Worm (Caenorhabditis elegans): ENCODE data around the gene T25B9.3.
A peak's percentile ranks its signal among the peaks of the same experiment; 100 is the strongest.

T25B9.3 gene

DNA sequence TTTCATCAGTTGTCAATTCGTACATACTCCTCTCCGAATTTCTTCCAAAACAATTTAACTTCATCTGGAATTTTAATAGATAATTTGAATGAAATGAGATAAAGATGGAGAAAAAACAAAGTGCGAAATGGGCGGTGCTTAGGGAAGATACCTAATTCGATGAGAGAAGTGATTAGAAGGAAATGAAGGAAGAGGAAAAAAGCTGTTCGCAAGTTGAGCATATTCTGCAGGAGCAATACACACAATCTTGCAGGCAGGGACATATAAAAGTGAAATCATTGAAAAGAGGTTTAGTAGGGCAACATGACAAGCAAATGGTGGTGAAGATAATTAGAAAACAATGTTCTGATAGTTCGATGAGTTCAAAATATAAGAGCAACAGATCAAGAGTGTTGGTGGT lies 32.8 kb upstream of the T25B9.3 start, which contains the start of gene glb-21:
TSS of gene glb-21 (minus strand) at position 66 of the 400 bp plus-strand sequence.
- no peak for TF ChIP-seq klf-2 (GFP tag; conservative IDR thresholded peaks at IDR 0.05)
- no peak for TF ChIP-seq T22C8.4 (GFP tag; IDR thresholded peaks at IDR 0.05)
- no peak for TF ChIP-seq ztf-23 (GFP tag; IDR thresholded peaks at IDR 0.05)
- no peak for TF ChIP-seq ztf-29 (GFP tag; IDR thresholded peaks at IDR 0.05)
- no peak for TF ChIP-seq ref-1 (GFP tag; conservative IDR thresholded peaks at IDR 0.05)
- no peak for TF ChIP-seq med-1 (GFP tag; optimal IDR thresholded peaks at IDR 0.05; ENCODE audit: insufficient read depth)
- TF ChIP-seq flt-1 (GFP tag; IDR thresholded peaks at IDR 0.05), result no peak
- no peak for TF ChIP-seq cog-1 (tag; optimal IDR thresholded peaks at IDR 0.05)
- no peak for TF ChIP-seq tab-1 (GFP tag; IDR thresholded peaks at IDR 0.05)

DNA sequence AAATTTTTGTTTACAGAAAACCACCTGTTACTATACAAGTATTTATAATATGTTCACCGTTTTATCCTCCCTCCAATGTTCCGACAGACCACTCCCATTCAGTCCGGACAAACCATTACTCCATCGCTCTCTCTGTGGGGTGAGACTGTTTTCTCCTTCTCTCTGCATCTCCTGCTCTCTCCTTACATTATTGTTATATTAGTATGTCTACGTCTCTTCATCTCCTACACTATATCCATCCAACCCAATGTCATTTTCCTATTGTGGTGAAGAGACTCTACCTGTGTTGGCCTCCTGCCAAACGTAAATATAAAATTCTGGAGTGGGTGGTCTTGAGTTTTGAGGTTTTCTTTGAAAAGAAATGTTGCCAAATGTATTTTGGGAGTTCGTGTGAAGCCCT lies 30.0 kb upstream of the T25B9.3 start:
- no peak for TF ChIP-seq ztf-23 (GFP tag; IDR thresholded peaks at IDR 0.05)
- TF ChIP-seq flt-1 (GFP tag; IDR thresholded peaks at IDR 0.05), result no peak
- no peak for TF ChIP-seq ztf-29 (GFP tag; IDR thresholded peaks at IDR 0.05)
- TF ChIP-seq tab-1 (GFP tag; IDR thresholded peaks at IDR 0.05), result no peak

DNA sequence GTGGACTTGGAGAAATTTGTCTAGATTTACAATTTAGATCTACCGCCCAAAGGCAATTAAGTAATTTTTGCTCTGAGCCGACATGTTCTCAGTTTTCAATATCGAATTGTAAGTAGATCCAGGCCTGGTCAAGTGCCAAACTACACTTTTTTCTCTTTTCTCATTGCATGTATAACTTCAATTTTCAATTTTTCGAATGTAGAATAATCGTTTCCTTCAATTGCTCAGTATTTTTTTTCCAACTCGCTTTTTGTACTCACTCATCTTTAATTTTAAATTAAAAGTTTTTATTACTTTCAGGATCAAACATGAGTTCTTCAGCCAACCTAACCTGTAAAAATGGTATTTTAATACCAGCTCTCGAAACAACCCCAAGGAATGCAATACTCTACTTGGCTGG lies 28.2 kb upstream of the T25B9.3 start, which contains the start of gene ncx-3:
TSS of gene ncx-3 (plus strand) at position 301 of the 400 bp plus-strand sequence.
- no peak for TF ChIP-seq ztf-29 (GFP tag; IDR thresholded peaks at IDR 0.05)
- TF ChIP-seq klf-2 (GFP tag; conservative IDR thresholded peaks at IDR 0.05), result no peak
- TF ChIP-seq ztf-23 (GFP tag; IDR thresholded peaks at IDR 0.05), result no peak
- TF ChIP-seq T22C8.4 (GFP tag; IDR thresholded peaks at IDR 0.05), result no peak
- TF ChIP-seq flt-1 (GFP tag; IDR thresholded peaks at IDR 0.05), result no peak
- no peak for TF ChIP-seq cog-1 (tag; optimal IDR thresholded peaks at IDR 0.05)
- TF ChIP-seq ref-1 (GFP tag; conservative IDR thresholded peaks at IDR 0.05), result no peak
- no peak for TF ChIP-seq med-1 (GFP tag; optimal IDR thresholded peaks at IDR 0.05; ENCODE audit: insufficient read depth)
- no peak for TF ChIP-seq tab-1 (GFP tag; IDR thresholded peaks at IDR 0.05)

DNA sequence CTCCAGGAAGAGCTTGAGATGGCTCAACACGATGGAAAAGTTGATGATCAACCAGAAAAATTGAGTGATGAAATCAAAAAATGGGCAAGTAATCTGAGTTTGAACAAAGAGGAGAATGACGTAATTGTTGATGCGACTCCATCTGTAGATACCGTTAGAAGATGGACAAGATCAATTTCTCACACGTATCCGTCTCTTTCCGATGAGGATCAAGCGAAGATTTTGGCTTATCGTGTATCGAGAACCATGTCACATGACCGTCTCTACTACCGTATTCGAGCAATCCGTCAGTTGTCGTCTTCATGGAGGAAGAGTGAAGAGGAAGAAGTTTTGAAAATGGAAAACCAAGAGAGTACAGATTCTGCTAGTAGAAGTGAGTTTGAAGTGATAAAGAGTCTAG lies 26.5 kb upstream of the T25B9.3 start:
- TF ChIP-seq tab-1 (GFP tag; IDR thresholded peaks at IDR 0.05) (no peak), klf-2 (GFP tag; conservative IDR thresholded peaks at IDR 0.05) (no peak), ztf-29 (GFP tag; IDR thresholded peaks at IDR 0.05) (no peak), T22C8.4 (GFP tag; IDR thresholded peaks at IDR 0.05) (no peak)

DNA sequence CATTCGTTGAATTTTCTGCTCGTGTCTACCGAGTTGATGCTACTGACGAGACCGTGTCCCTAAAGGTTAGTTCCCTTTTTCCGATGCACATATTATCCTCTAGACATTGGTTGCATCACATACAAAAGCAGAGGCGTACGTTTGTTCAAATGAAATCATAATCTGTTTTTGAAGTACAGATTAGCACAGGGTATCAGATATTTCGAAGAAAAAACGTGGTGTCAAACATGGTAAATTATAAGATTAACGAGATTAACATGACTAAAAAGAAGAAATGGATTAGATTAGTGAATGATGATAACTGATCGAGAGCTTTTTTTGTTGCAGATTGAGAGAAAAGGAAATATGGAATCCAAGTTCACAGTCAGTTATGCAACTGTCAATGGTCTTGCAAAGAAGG lies 25.7 kb upstream of the T25B9.3 start:
- no peak for TF ChIP-seq tab-1 (GFP tag; IDR thresholded peaks at IDR 0.05)
- no peak for TF ChIP-seq ref-1 (GFP tag; conservative IDR thresholded peaks at IDR 0.05)
- no peak for TF ChIP-seq T22C8.4 (GFP tag; IDR thresholded peaks at IDR 0.05)
- TF ChIP-seq ztf-23 (GFP tag; IDR thresholded peaks at IDR 0.05), result no peak
- no peak for TF ChIP-seq med-1 (GFP tag; optimal IDR thresholded peaks at IDR 0.05; ENCODE audit: insufficient read depth)
- TF ChIP-seq flt-1 (GFP tag; IDR thresholded peaks at IDR 0.05), result no peak
- TF ChIP-seq cog-1 (tag; optimal IDR thresholded peaks at IDR 0.05), result no peak
- no peak for TF ChIP-seq ztf-29 (GFP tag; IDR thresholded peaks at IDR 0.05)
- TF ChIP-seq klf-2 (GFP tag; conservative IDR thresholded peaks at IDR 0.05), result no peak

DNA sequence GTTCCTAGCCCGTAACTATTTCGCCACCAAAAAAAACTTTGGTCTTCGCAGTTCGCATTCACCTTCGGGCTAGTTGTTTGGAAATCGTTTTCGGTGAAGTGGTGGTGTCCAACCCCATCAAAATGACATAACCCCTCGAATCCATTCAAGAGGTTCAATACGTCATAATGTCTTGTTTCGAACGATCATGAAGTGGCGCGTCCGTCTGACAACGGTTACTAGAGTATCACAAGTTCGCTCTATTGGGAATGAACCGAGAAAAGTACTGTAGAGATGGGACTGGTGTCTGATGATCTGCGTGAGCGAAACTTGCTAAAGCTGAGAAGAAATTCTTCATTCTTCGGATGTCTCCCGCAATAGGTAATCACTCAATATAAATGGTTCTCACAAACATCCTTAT lies 16.8 kb upstream of the T25B9.3 start, which contains the start of gene ZC168.2:
TSS of gene ZC168.2 (plus strand) at position 301 of the 400 bp plus-strand sequence.
- TF ChIP-seq klf-2 (GFP tag; conservative IDR thresholded peaks at IDR 0.05) (no peak), flt-1 (GFP tag; IDR thresholded peaks at IDR 0.05) (no peak), T22C8.4 (GFP tag; IDR thresholded peaks at IDR 0.05) (no peak), med-1 (GFP tag; optimal IDR thresholded peaks at IDR 0.05; ENCODE audit: insufficient read depth) (no peak), ref-1 (GFP tag; conservative IDR thresholded peaks at IDR 0.05) (no peak), ztf-29 (GFP tag; IDR thresholded peaks at IDR 0.05) (no peak), ztf-23 (GFP tag; IDR thresholded peaks at IDR 0.05) (no peak), tab-1 (GFP tag; IDR thresholded peaks at IDR 0.05) (no peak), cog-1 (tag; optimal IDR thresholded peaks at IDR 0.05) (no peak)

DNA sequence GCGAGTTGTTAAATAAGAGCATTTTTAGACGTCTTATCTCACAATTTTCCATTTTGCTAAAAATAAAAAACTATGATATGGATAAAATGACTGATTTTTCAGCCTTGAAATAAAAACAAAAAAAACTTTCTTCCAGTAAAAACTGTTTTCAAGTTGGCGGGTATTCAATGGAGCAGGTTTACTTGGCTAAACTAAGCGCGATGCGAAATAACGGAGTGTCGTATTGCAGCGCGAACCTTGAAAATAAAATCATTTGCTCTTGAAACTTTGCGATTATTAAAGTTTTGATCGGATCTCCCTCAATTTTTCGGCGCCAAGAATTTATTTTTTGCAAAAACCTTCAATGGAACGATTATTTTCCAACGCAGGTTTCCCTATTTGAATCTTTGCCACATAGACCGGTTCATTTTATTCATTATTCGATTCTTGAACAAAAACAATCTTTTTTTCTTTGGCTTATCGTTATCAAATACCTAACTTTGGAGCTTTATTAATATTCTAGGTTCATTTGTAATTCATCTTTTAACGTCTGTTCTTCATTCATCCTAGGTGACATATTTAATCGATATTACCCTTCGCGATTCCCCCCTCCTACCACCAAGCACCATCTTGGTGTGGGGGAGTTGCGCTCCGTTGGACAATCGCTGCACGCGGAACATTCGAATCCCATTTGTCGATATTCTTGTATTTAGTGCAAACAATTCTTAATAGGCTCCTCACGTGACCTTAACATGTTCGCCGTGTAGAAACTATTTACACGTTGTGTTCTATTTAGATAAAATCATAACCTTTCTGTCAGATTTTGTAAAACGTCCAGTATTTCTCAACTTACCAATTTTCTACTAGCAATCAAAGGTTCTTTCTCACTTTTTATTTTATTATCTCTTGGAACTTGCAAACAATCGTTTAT lies 9.8 kb upstream of the T25B9.3 start, which contains the start of the genes orc-5 and cyb-1:
TSS of gene orc-5 (minus strand) at position 62 of the 910 bp plus-strand sequence.
TSS of gene cyb-1 (plus strand) at position 690 of the 910 bp plus-strand sequence.
- TF ChIP-seq tab-1 (GFP tag; IDR thresholded peaks at IDR 0.05), result no peak
- peak; percentile 68 for TF ChIP-seq T22C8.4 (GFP tag; IDR thresholded peaks at IDR 0.05)

DNA sequence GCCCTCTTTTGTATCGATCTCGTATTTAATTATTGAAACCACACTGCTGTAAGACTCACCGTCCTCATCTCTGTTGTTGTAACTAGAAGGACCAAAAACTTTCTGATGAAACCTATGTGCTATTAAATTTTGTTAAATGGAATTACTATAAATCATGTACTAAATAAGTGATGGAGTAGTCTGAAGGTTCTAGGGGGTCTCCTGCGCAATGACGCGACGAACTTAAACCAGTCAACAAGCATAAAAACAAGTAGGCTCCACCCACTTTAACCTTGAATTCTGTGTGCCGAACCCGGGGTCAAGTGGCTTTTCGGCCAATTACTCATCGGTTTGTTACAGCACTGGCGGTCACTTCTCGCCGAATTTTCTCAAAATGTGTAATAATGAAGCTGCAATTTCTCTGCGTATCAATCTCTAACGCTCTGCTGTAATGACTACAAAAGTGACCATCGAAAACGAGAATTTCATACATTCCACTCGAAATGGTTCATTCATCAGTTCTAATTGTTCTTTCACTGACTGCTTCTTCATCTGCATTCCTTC lies 7.5 kb upstream of the T25B9.3 start, which contains the start of gene grl-21:
TSS of gene grl-21 (plus strand) at position 464 of the 543 bp plus-strand sequence.
- TF ChIP-seq cog-1 (tag; optimal IDR thresholded peaks at IDR 0.05) (no peak), T22C8.4 (GFP tag; IDR thresholded peaks at IDR 0.05) (no peak), klf-2 (GFP tag; conservative IDR thresholded peaks at IDR 0.05) (no peak), ztf-23 (GFP tag; IDR thresholded peaks at IDR 0.05) (no peak), med-1 (GFP tag; optimal IDR thresholded peaks at IDR 0.05; ENCODE audit: insufficient read depth) (no peak), flt-1 (GFP tag; IDR thresholded peaks at IDR 0.05) (no peak), ref-1 (GFP tag; conservative IDR thresholded peaks at IDR 0.05) (no peak), ztf-29 (GFP tag; IDR thresholded peaks at IDR 0.05) (no peak), tab-1 (GFP tag; IDR thresholded peaks at IDR 0.05) (no peak)

DNA sequence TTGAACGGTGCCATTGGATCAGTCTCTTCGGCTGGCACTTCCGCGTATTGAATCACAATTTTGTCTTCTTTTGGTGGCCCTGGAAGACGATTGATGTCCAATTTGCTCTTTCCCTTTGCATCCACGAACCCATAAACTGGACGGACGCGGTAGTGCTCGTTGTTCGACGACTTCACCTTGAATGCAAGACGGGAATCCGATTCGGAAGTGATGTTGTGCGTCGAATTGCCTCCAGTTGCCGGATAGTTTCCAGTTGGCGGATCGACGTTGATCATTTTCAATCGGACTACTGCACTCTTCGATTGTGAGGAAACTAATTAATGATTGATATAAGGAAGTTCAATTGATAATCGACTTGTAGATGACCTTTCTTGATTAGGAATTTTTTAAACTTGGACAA lies 6.2 kb upstream of the T25B9.3 start, which contains the start of gene ssp-34:
TSS of gene ssp-34 (minus strand) at position 275 of the 400 bp plus-strand sequence.
- TF ChIP-seq ref-1 (GFP tag; conservative IDR thresholded peaks at IDR 0.05), result no peak
- TF ChIP-seq flt-1 (GFP tag; IDR thresholded peaks at IDR 0.05), result no peak
- TF ChIP-seq tab-1 (GFP tag; IDR thresholded peaks at IDR 0.05), result no peak

DNA sequence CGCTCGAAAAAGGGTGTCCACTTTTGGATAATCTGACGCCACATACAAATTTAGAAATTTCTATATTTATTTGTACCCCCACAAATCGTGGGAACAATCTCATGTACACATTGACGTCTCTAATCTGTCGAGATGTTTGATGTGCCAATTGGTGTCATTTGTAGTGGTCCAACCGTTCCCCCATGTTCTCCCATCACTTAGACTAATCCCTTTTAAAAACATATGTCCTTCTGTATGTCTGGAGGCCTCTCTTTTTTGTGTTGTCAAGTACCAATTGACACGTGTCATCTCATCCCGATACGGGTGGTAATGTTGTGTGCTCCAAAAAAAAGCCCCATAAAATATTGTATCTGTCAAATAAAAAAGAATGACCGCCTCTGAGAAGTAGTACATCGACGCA lies 757 bp downstream of the T25B9.3 start:
- TF ChIP-seq cog-1 (tag; optimal IDR thresholded peaks at IDR 0.05) (no peak), ztf-29 (GFP tag; IDR thresholded peaks at IDR 0.05) (no peak), ref-1 (GFP tag; conservative IDR thresholded peaks at IDR 0.05) (no peak), flt-1 (GFP tag; IDR thresholded peaks at IDR 0.05) (no peak), ztf-23 (GFP tag; IDR thresholded peaks at IDR 0.05) (no peak), tab-1 (GFP tag; IDR thresholded peaks at IDR 0.05) (no peak), med-1 (GFP tag; optimal IDR thresholded peaks at IDR 0.05; ENCODE audit: insufficient read depth) (no peak), T22C8.4 (GFP tag; IDR thresholded peaks at IDR 0.05) (no peak), klf-2 (GFP tag; conservative IDR thresholded peaks at IDR 0.05) (no peak)
